Worm (Caenorhabditis elegans): ENCODE results near the gene T21D12.11.

Gene T21D12.11

ce11 chrIV:305101-305500, 35.9 kb downstream of the T21D12.11 start:
- no peak for TF ChIP-seq F37D6.2 (tag; optimal IDR thresholded peaks at IDR 0.05)
- no peak for TF ChIP-seq ztf-7 (tag; optimal IDR thresholded peaks at IDR 0.05)
- no peak for TF ChIP-seq spr-3 (GFP tag; optimal IDR thresholded peaks at IDR 0.05)
- no peak for TF ChIP-seq mxl-2 (GFP tag; conservative IDR thresholded peaks at IDR 0.05)
- TF ChIP-seq zip-2 (tag; optimal IDR thresholded peaks at IDR 0.05): no peak
- no peak for TF ChIP-seq duxl-1 (tag; optimal IDR thresholded peaks at IDR 0.05; ENCODE audit: poor library complexity)
- TF ChIP-seq hlh-30 (tag; optimal IDR thresholded peaks at IDR 0.05; ENCODE audit: insufficient read depth): no peak
- TF ChIP-seq skn-1 (tag; optimal IDR thresholded peaks at IDR 0.05): no peak
- TF ChIP-seq madf-9 (GFP tag; conservative IDR thresholded peaks at IDR 0.05): no peak
- TF ChIP-seq F10B5.3 (tag; optimal IDR thresholded peaks at IDR 0.05): no peak
- TF ChIP-seq nhr-28 (tag; optimal IDR thresholded peaks at IDR 0.05): peak; percentile 42
- no peak for TF ChIP-seq set-16 (GFP tag; IDR thresholded peaks at IDR 0.05)
- no peak for TF ChIP-seq fkh-10 (GFP tag; optimal IDR thresholded peaks at IDR 0.05)
- no peak for TF ChIP-seq dmd-6 (GFP tag; IDR thresholded peaks at IDR 0.05)
- peak; percentile 22 for TF ChIP-seq nhr-77 (tag; optimal IDR thresholded peaks at IDR 0.05)
- no peak for TF ChIP-seq D1046.2 (GFP tag; IDR thresholded peaks at IDR 0.05)
- TF ChIP-seq nhr-102 (tag; optimal IDR thresholded peaks at IDR 0.05): no peak
- TF ChIP-seq ceh-32 (tag; optimal IDR thresholded peaks at IDR 0.05; ENCODE audit: poor library complexity): no peak
- no peak for TF ChIP-seq ceh-20 (GFP tag; IDR thresholded peaks at IDR 0.05)
- no peak for TF ChIP-seq zip-11 (GFP tag; IDR thresholded peaks at IDR 0.05)
- no peak for TF ChIP-seq daf-16 (GFP tag; optimal IDR thresholded peaks at IDR 0.05)
- TF ChIP-seq daf-16 (tag; optimal IDR thresholded peaks at IDR 0.05): peak; percentile 28
- TF ChIP-seq F49E8.2 (tag; optimal IDR thresholded peaks at IDR 0.05; ENCODE audit: borderline replicate concordance): no peak
- TF ChIP-seq dve-1 (tag; optimal IDR thresholded peaks at IDR 0.05; ENCODE audit: insufficient read depth): peak; percentile 52
- TF ChIP-seq gei-8 (GFP tag; optimal IDR thresholded peaks at IDR 0.05): no peak
- no peak for TF ChIP-seq F26F4.8 (GFP tag; conservative IDR thresholded peaks at IDR 0.05)
- no peak for TF ChIP-seq vab-7 (GFP tag; IDR thresholded peaks at IDR 0.05)
- TF ChIP-seq mes-2 (tag; optimal IDR thresholded peaks at IDR 0.05; ENCODE audit: poor library complexity, severe bottlenecking): no peak
- TF ChIP-seq ceh-28 (tag; optimal IDR thresholded peaks at IDR 0.05): no peak
- no peak for TF ChIP-seq dmd-9 (GFP tag; IDR thresholded peaks at IDR 0.05)
- TF ChIP-seq pha-4 (GFP tag; IDR thresholded peaks at IDR 0.05): no peak
- TF ChIP-seq pha-4 (tag; optimal IDR thresholded peaks at IDR 0.05): no peak
- no peak for TF ChIP-seq nhr-76 (tag; optimal IDR thresholded peaks at IDR 0.05)
- TF ChIP-seq lim-7 (GFP tag; IDR thresholded peaks at IDR 0.05): no peak
- TF ChIP-seq zfp-3 (GFP tag; conservative IDR thresholded peaks at IDR 0.05): no peak
- TF ChIP-seq php-3 (GFP tag; IDR thresholded peaks at IDR 0.05): peak; percentile 89
- TF ChIP-seq pqm-1 (tag; optimal IDR thresholded peaks at IDR 0.05): peak; percentile 22

ce11 chrIV:306572-306971, 37.4 kb downstream of the T21D12.11 start:
- TF ChIP-seq ztf-11 (tag; optimal IDR thresholded peaks at IDR 0.05): no peak
- no peak for TF ChIP-seq saeg-2 (GFP tag; IDR thresholded peaks at IDR 0.05)
- no peak for TF ChIP-seq nhr-10 (tag; optimal IDR thresholded peaks at IDR 0.05)
- TF ChIP-seq ctbp-1 (GFP tag; IDR thresholded peaks at IDR 0.05): no peak
- TF ChIP-seq fos-1 (tag; optimal IDR thresholded peaks at IDR 0.05): no peak
- no peak for TF ChIP-seq zfp-3 (GFP tag; conservative IDR thresholded peaks at IDR 0.05)
- 0 out of 2 replicates have a peak, but pooled peaks have one; percentile 26 for TF ChIP-seq lin-38 (GFP tag; IDR thresholded peaks at IDR 0.05)
- no peak for TF ChIP-seq ZK337.2 (GFP tag; IDR thresholded peaks at IDR 0.05)
- TF ChIP-seq hlh-11 (tag; optimal IDR thresholded peaks at IDR 0.05): peak; percentile 36
- TF ChIP-seq dmd-6 (GFP tag; IDR thresholded peaks at IDR 0.05): no peak
- peak in 1 of 2 experiments; percentile 47 for TF ChIP-seq lsy-2 (tag; optimal IDR thresholded peaks at IDR 0.05)
- TF ChIP-seq F26F4.8 (GFP tag; conservative IDR thresholded peaks at IDR 0.05): no peak
- no peak for TF ChIP-seq mxl-2 (GFP tag; conservative IDR thresholded peaks at IDR 0.05)
- no peak for TF ChIP-seq nhr-25 (tag; optimal IDR thresholded peaks at IDR 0.05; ENCODE audit: borderline replicate concordance, insufficient read depth)
- TF ChIP-seq daf-8 (GFP tag; IDR thresholded peaks at IDR 0.05): no peak
- no peak for TF ChIP-seq nhr-111 (GFP tag; optimal IDR thresholded peaks at IDR 0.05)
- no peak for TF ChIP-seq madf-9 (GFP tag; conservative IDR thresholded peaks at IDR 0.05)
- no peak for TF ChIP-seq T26A8.4 (GFP tag; IDR thresholded peaks at IDR 0.05)
- TF ChIP-seq daf-12 (tag; optimal IDR thresholded peaks at IDR 0.05): no peak
- peak; percentile 37 for TF ChIP-seq nhr-11 (tag; optimal IDR thresholded peaks at IDR 0.05)
- no peak for TF ChIP-seq spr-1 (tag; optimal IDR thresholded peaks at IDR 0.05)
